Worm (Caenorhabditis elegans) whole organism, young adult: ENCODE data around the gene C16A11.7.
A peak's percentile ranks its signal among the peaks of the same experiment; 100 is the strongest.

Source experiments
- B0019.2 ChIP-seq: fragments of 200-800 bp; sonication (Bioruptor generic); conservative IDR thresholded peaks from 2 replicates; pipeline ENCODE4 v1.3.6; 2022; ENCODE audit warnings: missing genetic modification reagents, missing genetic modification characterization, missing compliant biosample characterization
- C17E4.6 ChIP-seq: fragments of 200-800 bp; sonication (Bioruptor generic); IDR thresholded peaks from 2 replicates; pipeline ENCODE4 v1.3.6; 2022; ENCODE audit warnings: missing genetic modification reagents, missing genetic modification characterization, missing compliant biosample characterization
- F10E7.11 ChIP-seq: sonication (generic microtip); optimal IDR thresholded peaks from 2 replicates; lab custom pipeline; 2017; ENCODE audit warnings: mild to moderate bottlenecking, missing genetic modification characterization, moderate library complexity, missing compliant biosample characterization
- K12H6.12 ChIP-seq: fragments of 200-800 bp; sonication (Bioruptor generic); optimal IDR thresholded peaks from 2 replicates; lab custom pipeline; 2018; ENCODE audit warnings: mild to moderate bottlenecking, missing genetic modification characterization, missing compliant biosample characterization
- T26A5.8 ChIP-seq: sonication (generic microtip); optimal IDR thresholded peaks from 2 replicates; lab custom pipeline; 2016; ENCODE audit warnings: missing genetic modification characterization, missing compliant biosample characterization
- Y53F4B.3 ChIP-seq: fragments of 200-800 bp; sonication (Bioruptor generic); IDR thresholded peaks from 2 replicates; pipeline ENCODE4 v1.3.6; 2022; ENCODE audit warnings: missing genetic modification reagents, missing genetic modification characterization, missing compliant biosample characterization
- Y56A3A.18 ChIP-seq: fragments of 200-800 bp; sonication (Bioruptor generic); IDR thresholded peaks from 2 replicates; pipeline ENCODE4 v1.3.6; 2022; ENCODE audit warnings: missing genetic modification reagents, missing genetic modification characterization, missing compliant biosample characterization
- Y67H2A.10 ChIP-seq: fragments of 200-800 bp; sonication (Bioruptor generic); conservative IDR thresholded peaks from 2 replicates; pipeline ENCODE4 v1.3.6; 2022; ENCODE audit warnings: missing genetic modification reagents, missing genetic modification characterization, missing compliant biosample characterization
- Y95B8A.8 ChIP-seq: fragments of 200-800 bp; sonication (Bioruptor generic); IDR thresholded peaks from 2 replicates; pipeline ENCODE4 v1.3.6; 2022; ENCODE audit warnings: missing genetic modification reagents, missing genetic modification characterization, missing compliant biosample characterization
- ZK185.1 ChIP-seq: sonication (generic microtip); optimal IDR thresholded peaks from 2 replicates; lab custom pipeline; 2016; ENCODE audit warnings: mild to moderate bottlenecking, missing genetic modification characterization, missing compliant biosample characterization; ENCODE audit not compliant: poor library complexity, severe bottlenecking
- ama-1 ChIP-seq, 3 experiments: fragments of 150-350 bp in 1 of 3; sonication (generic microtip) in 2 of 3; optimal IDR thresholded peaks; 2 replicates each; lab custom pipeline; 2014 to 2018; ENCODE audit warnings: missing biosample characterization in 2 of 3, missing genetic modification characterization in 2 of 3, missing genetic modification reagents in 2 of 3
- athp-1 ChIP-seq: sonication (generic microtip); optimal IDR thresholded peaks from 2 replicates; lab custom pipeline; 2017; ENCODE audit warnings: mild to moderate bottlenecking, missing genetic modification characterization, missing compliant biosample characterization
- attf-3 ChIP-seq: fragments of 200-800 bp; sonication (Bioruptor generic); conservative IDR thresholded peaks from 2 replicates; pipeline ENCODE4 v1.3.6; 2022; ENCODE audit warnings: missing genetic modification reagents, missing genetic modification characterization, missing compliant biosample characterization
- attf-5 ChIP-seq: fragments of 200-800 bp; sonication (Bioruptor generic); optimal IDR thresholded peaks from 2 replicates; lab custom pipeline; 2018; ENCODE audit warnings: mild to moderate bottlenecking, missing genetic modification characterization, missing compliant biosample characterization
- bed-1 ChIP-seq: fragments of 200-800 bp; sonication (Bioruptor generic); IDR thresholded peaks from 2 replicates; pipeline ENCODE4 v1.3.6; 2022; ENCODE audit warnings: missing genetic modification reagents, missing genetic modification characterization, missing compliant biosample characterization
- cebp-1 ChIP-seq, 2 experiments: fragments of 200-800 bp in 1 of 2; sonication (Bioruptor generic) in 1 of 2; sonication (generic microtip) in 1 of 2; IDR thresholded peaks in 1 of 2; optimal IDR thresholded peaks in 1 of 2; 2 replicates each; pipeline versions ENCODE4 v1.3.6 to Lab custom; 2017 to 2022; ENCODE audit warnings: missing compliant biosample characterization in 2 of 2, missing genetic modification characterization in 2 of 2, mild to moderate bottlenecking in 1 of 2, missing genetic modification reagents in 1 of 2, moderate library complexity in 1 of 2
- ceh-100 ChIP-seq: fragments of 200-800 bp; sonication (Bioruptor generic); IDR thresholded peaks from 2 replicates; pipeline ENCODE4 v1.3.6; 2022; ENCODE audit warnings: missing genetic modification reagents, missing genetic modification characterization, missing compliant biosample characterization
- ceh-27 ChIP-seq: fragments of 200-800 bp; sonication (Bioruptor generic); optimal IDR thresholded peaks from 2 replicates; lab custom pipeline; 2018; ENCODE audit warnings: mild to moderate bottlenecking, missing genetic modification characterization, moderate library complexity, missing compliant biosample characterization
- ceh-40 ChIP-seq: fragments of 200-800 bp; sonication (Bioruptor generic); IDR thresholded peaks from 2 replicates; pipeline ENCODE4 v1.3.6; 2022; ENCODE audit warnings: missing genetic modification characterization, missing compliant biosample characterization
- ceh-58 ChIP-seq: fragments of 200-800 bp; sonication (Bioruptor generic); IDR thresholded peaks from 2 replicates; pipeline ENCODE4 v1.3.6; 2022; ENCODE audit warnings: missing genetic modification characterization, missing compliant biosample characterization
- egl-18 ChIP-seq: fragments of 200-800 bp; sonication (Bioruptor generic); IDR thresholded peaks from 2 replicates; pipeline ENCODE4 v1.3.6; 2022; ENCODE audit warnings: missing genetic modification reagents, missing genetic modification characterization, missing compliant biosample characterization
- egl-44 ChIP-seq: fragments of 200-800 bp; sonication (Bioruptor generic); IDR thresholded peaks from 2 replicates; pipeline ENCODE4 v1.3.6; 2022; ENCODE audit warnings: missing genetic modification reagents, missing genetic modification characterization, missing compliant biosample characterization
- gei-17 ChIP-seq: fragments of 200-800 bp; sonication (Bioruptor generic); optimal IDR thresholded peaks from 2 replicates; lab custom pipeline; 2018; ENCODE audit warnings: mild to moderate bottlenecking, missing genetic modification characterization, missing compliant biosample characterization
- him-1 ChIP-seq: sonication (generic microtip); optimal IDR thresholded peaks from 2 replicates; lab custom pipeline; 2016; ENCODE audit warnings: missing genotype, missing genetic modification reagents, missing genetic modification characterization, missing compliant biosample characterization
- hrde-1 ChIP-seq: sonication (generic microtip); optimal IDR thresholded peaks from 2 replicates; lab custom pipeline; 2016; ENCODE audit warnings: missing genetic modification characterization, mild to moderate bottlenecking, missing compliant biosample characterization, moderate library complexity, missing genotype, missing genetic modification reagents, borderline replicate concordance
- hsf-1 ChIP-seq: fragments of 200-800 bp; sonication (Bioruptor generic); IDR thresholded peaks from 2 replicates; pipeline ENCODE4 v1.3.6; 2022; ENCODE audit warnings: missing genetic modification reagents, missing genetic modification characterization, missing compliant biosample characterization
- let-607 ChIP-seq, 2 experiments: fragments of 200-800 bp in 1 of 2; sonication (Bioruptor generic) in 1 of 2; sonication (generic microtip) in 1 of 2; optimal IDR thresholded peaks; 2 replicates each; lab custom pipeline; 2016 to 2018; ENCODE audit warnings: mild to moderate bottlenecking in 2 of 2, missing compliant biosample characterization in 2 of 2, missing genetic modification characterization in 2 of 2, moderate library complexity in 2 of 2, missing genotype in 1 of 2
- lin-26 ChIP-seq: fragments of 200-800 bp; sonication (Bioruptor generic); IDR thresholded peaks from 2 replicates; pipeline ENCODE4 v1.3.6; 2022; ENCODE audit warnings: missing genetic modification reagents, missing genetic modification characterization, missing compliant biosample characterization
- lin-54 ChIP-seq: fragments of 200-800 bp; sonication (Bioruptor generic); optimal IDR thresholded peaks from 2 replicates; lab custom pipeline; 2018; ENCODE audit warnings: mild to moderate bottlenecking, missing genetic modification characterization, missing compliant biosample characterization
- lsl-1 ChIP-seq: fragments of 200-800 bp; sonication (Bioruptor generic); optimal IDR thresholded peaks from 2 replicates; lab custom pipeline; 2018; ENCODE audit warnings: mild to moderate bottlenecking, missing genetic modification characterization, moderate library complexity, missing compliant biosample characterization
- madf-3 ChIP-seq: fragments of 200-800 bp; sonication (Bioruptor generic); IDR thresholded peaks from 2 replicates; pipeline ENCODE4 v1.3.6; 2022; ENCODE audit warnings: missing genetic modification reagents, missing genetic modification characterization, missing compliant biosample characterization
- madf-8 ChIP-seq: fragments of 200-800 bp; sonication (Bioruptor generic); conservative IDR thresholded peaks from 2 replicates; pipeline ENCODE4 v1.3.6; 2022; ENCODE audit warnings: missing genetic modification reagents, missing genetic modification characterization, missing compliant biosample characterization
- nhr-80 ChIP-seq: sonication (generic microtip); optimal IDR thresholded peaks from 2 replicates; lab custom pipeline; 2016; ENCODE audit warnings: missing genetic modification characterization, missing compliant biosample characterization
- nhr-90 ChIP-seq: sonication (generic microtip); optimal IDR thresholded peaks from 2 replicates; lab custom pipeline; 2016; ENCODE audit warnings: missing genotype, mild to moderate bottlenecking, missing genetic modification characterization, missing compliant biosample characterization
- rcor-1 ChIP-seq: fragments of 200-800 bp; sonication (Bioruptor generic); IDR thresholded peaks from 2 replicates; pipeline ENCODE4 v1.3.6; 2022; ENCODE audit warnings: missing genetic modification reagents, missing genetic modification characterization, missing compliant biosample characterization
- sea-2 ChIP-seq: fragments of 200-800 bp; sonication (Bioruptor generic); IDR thresholded peaks from 2 replicates; pipeline ENCODE4 v1.3.6; 2022; ENCODE audit warnings: missing genetic modification characterization, missing compliant biosample characterization
- snpc-3.4 ChIP-seq: sonication (generic microtip); optimal IDR thresholded peaks from 2 replicates; lab custom pipeline; 2017; ENCODE audit warnings: missing genetic modification characterization, mild to moderate bottlenecking, missing compliant biosample characterization, antibody characterized with exemption, moderate library complexity, missing genotype, missing genetic modification reagents
- snpc-4 ChIP-seq, 5 experiments: fragments of 150-350 bp in 1 of 5; sonication (generic microtip) in 4 of 5; optimal IDR thresholded peaks; 2 replicates each; lab custom pipeline; 2014 to 2018; ENCODE audit warnings: missing genetic modification characterization in 5 of 5, missing biosample characterization in 3 of 5, antibody characterized with exemption in 2 of 5, mild to moderate bottlenecking in 2 of 5, missing compliant biosample characterization in 2 of 5, missing genotype in 2 of 5, moderate library complexity in 2 of 5, missing genetic modification reagents in 1 of 5
- tbp1 ChIP-seq: fragments of 200-800 bp; sonication (Bioruptor generic); optimal IDR thresholded peaks from 2 replicates; lab custom pipeline; 2018; ENCODE audit warnings: mild to moderate bottlenecking, missing genetic modification characterization, missing compliant biosample characterization
- unc-130 ChIP-seq: sonication (generic microtip); optimal IDR thresholded peaks from 2 replicates; lab custom pipeline; 2016; ENCODE audit warnings: missing genetic modification reagents, missing genetic modification characterization, missing compliant biosample characterization
- zfh-2 ChIP-seq: fragments of 200-800 bp; sonication (Bioruptor generic); conservative IDR thresholded peaks from 2 replicates; pipeline ENCODE4 v1.3.6; 2022; ENCODE audit warnings: missing genetic modification reagents, missing genetic modification characterization, missing compliant biosample characterization
- zim-3 ChIP-seq: sonication (generic microtip); optimal IDR thresholded peaks from 2 replicates; lab custom pipeline; 2017; ENCODE audit warnings: mild to moderate bottlenecking, missing genetic modification characterization, moderate library complexity, missing compliant biosample characterization
- ztf-18 ChIP-seq: sonication (generic microtip); optimal IDR thresholded peaks from 2 replicates; lab custom pipeline; 2016; ENCODE audit warnings: missing genotype, mild to moderate bottlenecking, missing genetic modification characterization, missing compliant biosample characterization
- ztf-26 ChIP-seq: sonication (generic microtip); optimal IDR thresholded peaks from 2 replicates; lab custom pipeline; 2017; ENCODE audit warnings: missing genetic modification characterization, missing compliant biosample characterization
- ztf-28 ChIP-seq: fragments of 200-800 bp; sonication (Bioruptor generic); IDR thresholded peaks from 2 replicates; pipeline ENCODE4 v1.3.6; 2022; ENCODE audit warnings: missing genetic modification reagents, missing genetic modification characterization, missing compliant biosample characterization

C16A11.7 gene

DNA sequence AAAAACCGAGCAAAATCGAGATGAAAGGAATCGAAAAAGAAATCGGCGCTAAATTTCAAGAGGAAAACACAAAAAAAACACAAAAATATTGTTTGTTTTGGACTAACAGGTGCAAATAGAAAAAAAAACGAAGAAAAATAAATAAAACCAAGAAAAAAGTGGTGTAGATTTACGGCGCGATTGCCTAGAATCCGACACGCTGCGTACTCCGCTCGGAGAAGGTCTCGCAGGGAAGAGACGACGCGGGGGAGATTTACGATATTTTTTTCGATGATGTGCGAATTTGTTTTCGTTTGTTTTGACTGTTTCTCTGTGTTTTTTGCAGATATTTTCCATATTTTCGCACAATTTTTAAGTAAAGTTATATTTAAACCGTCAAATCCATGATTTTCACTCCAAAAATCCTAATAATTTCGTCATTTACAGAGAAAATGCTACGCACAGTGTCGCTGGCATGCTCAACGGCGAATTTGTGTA lies 42.5 kb upstream of the C16A11.7 start, which contains the start of gene sco-1 (continued):
- TF ChIP-seq lin-54 (GFP tag; lab: Kevin White, UChicago) (peak; percentile 80), madf-8 (peak; percentile 81), hsf-1 (GFP tag; lab: Robert Waterston, UW) (peak; percentile 61; the same call in 1 of the 2 replicates), nhr-90 (tag; lab: Kevin White, UChicago) (no peak), athp-1 (tag; lab: Kevin White, UChicago) (peak; percentile 91), Y67H2A.10 (GFP tag; lab: Robert Waterston, UW) (peak; percentile 72; the same call in 1 of the 2 replicates), snpc-3.4 (tag; lab: Kevin White, UChicago) (peak; percentile 73), attf-3 (GFP tag; lab: Robert Waterston, UW) (peak; percentile 73), ztf-28 (no peak; the same call in 1 of the 2 replicates), ztf-26 (tag; lab: Kevin White, UChicago) (peak; percentile 81), zim-3 (tag; lab: Kevin White, UChicago) (peak; percentile 54), ceh-40 (GFP tag; lab: Robert Waterston, UW) (no peak), Y56A3A.18 (0 out of 2 replicates have a peak, but pooled peaks have one; percentile 79), ztf-18 (no peak), attf-5 (GFP tag; lab: Kevin White, UChicago) (peak; percentile 89), C17E4.6 (GFP tag; lab: Robert Waterston, UW) (0 out of 2 replicates have a peak, but pooled peaks have one; percentile 58), hrde-1 (tag; lab: Kevin White, UChicago) (no peak), let-607 (tag; optimal IDR thresholded peaks at IDR 0.05; lab: Kevin White, UChicago) (peak; percentile 53 to 62), ama-1 (optimal IDR thresholded peaks at IDR 0.05; lab: Kevin White, UChicago) (no peak), ama-1 (GFP tag; optimal IDR thresholded peaks at IDR 0.05; lab: Kevin White, UChicago) (no peak), T26A5.8 (tag; lab: Kevin White, UChicago) (no peak), unc-130 (GFP tag; lab: Kevin White, UChicago) (peak; percentile 77), ceh-27 (GFP tag; lab: Kevin White, UChicago) (peak; percentile 98), egl-18 (GFP tag; lab: Robert Waterston, UW) (0 out of 2 replicates have a peak, but pooled peaks have one; percentile 29), Y53F4B.3 (GFP tag; lab: Robert Waterston, UW) (peak; percentile 58; the same call in 1 of the 2 replicates), B0019.2 (GFP tag; lab: Robert Waterston, UW) (peak; percentile 99), him-1 (tag; lab: Kevin White, UChicago) (peak; percentile 13), snpc-4 (GFP tag; optimal IDR thresholded peaks at IDR 0.05; lab: Kevin White, UChicago) (peak; percentile 35), snpc-4 (tag; optimal IDR thresholded peaks at IDR 0.05; lab: Kevin White, UChicago) (peak in 3 of 4 experiments; percentile 49 to 68 (median 54)), ceh-100 (GFP tag; lab: Robert Waterston, UW) (peak; percentile 75), egl-44 (GFP tag; lab: Robert Waterston, UW) (peak; percentile 56; the same call in 1 of the 2 replicates), bed-1 (no peak), tbp1 (GFP tag; lab: Kevin White, UChicago) (peak; percentile 71), nhr-80 (tag; lab: Kevin White, UChicago) (peak; percentile 29), rcor-1 (GFP tag; lab: Robert Waterston, UW) (peak; percentile 91), F10E7.11 (tag; lab: Kevin White, UChicago) (no peak), ZK185.1 (tag; lab: Kevin White, UChicago) (no peak), K12H6.12 (peak; percentile 83), gei-17 (GFP tag; lab: Kevin White, UChicago) (peak; percentile 56), lin-26 (GFP tag; lab: Robert Waterston, UW) (0 out of 2 replicates have a peak, but pooled peaks have one; percentile 30), cebp-1 (GFP tag; IDR thresholded peaks at IDR 0.05; lab: Robert Waterston, UW) (peak; percentile 70), cebp-1 (tag; optimal IDR thresholded peaks at IDR 0.05; lab: Kevin White, UChicago) (peak; percentile 84), Y95B8A.8 (peak; percentile 85), sea-2 (0 out of 2 replicates have a peak, but pooled peaks have one; percentile 59), lsl-1 (GFP tag; lab: Kevin White, UChicago) (peak; percentile 79), zfh-2 (GFP tag; lab: Robert Waterston, UW) (peak; percentile 61), madf-3 (GFP tag; lab: Robert Waterston, UW) (peak; percentile 90), ceh-58 (GFP tag; lab: Robert Waterston, UW) (no peak)
